Fruit fly (Drosophila melanogaster) whole organism, embryonic: Measurements from ENCODE around the gene mon2.

Experiments used
- CG10366 ChIP-seq: fragments of 200-800 bp; sonication (Bioruptor generic); IDR thresholded peaks from 2 replicates; pipeline ENCODE4 v1.3.6; 2022; ENCODE audit warnings: missing biosample characterization, missing genetic modification characterization
- CG10431 ChIP-seq: fragments of 200-800 bp; sonication (Bioruptor generic); optimal IDR thresholded peaks from 3 replicates; lab custom pipeline; 2018; ENCODE audit warnings: missing biosample characterization, mild to moderate bottlenecking, missing genetic modification characterization
- CG10565 ChIP-seq: fragments of 200-800 bp; sonication (Bioruptor generic); optimal IDR thresholded peaks from 3 replicates; lab custom pipeline; 2016; ENCODE audit warnings: missing biosample characterization, mild to moderate bottlenecking, missing genetic modification characterization
- CG13624 ChIP-seq: fragments of 200-800 bp; sonication (Bioruptor generic); optimal IDR thresholded peaks from 2 replicates; lab custom pipeline; 2016; ENCODE audit warnings: missing biosample characterization, missing genetic modification characterization
- CG14710 ChIP-seq: fragments of 200-800 bp; sonication (Bioruptor generic); optimal IDR thresholded peaks from 3 replicates; lab custom pipeline; 2019; ENCODE audit warnings: missing biosample characterization, mild to moderate bottlenecking, missing genetic modification characterization, moderate library complexity
- CG17361 ChIP-seq: fragments of 200-800 bp; sonication (Bioruptor generic); IDR thresholded peaks from 3 replicates; pipeline ENCODE4 v1.3.6; 2022; ENCODE audit warnings: missing biosample characterization, missing genetic modification characterization
- CG18619 ChIP-seq: fragments of 200-800 bp; sonication (Bioruptor generic); optimal IDR thresholded peaks from 3 replicates; lab custom pipeline; 2017; ENCODE audit warnings: missing biosample characterization, mild to moderate bottlenecking, missing genetic modification characterization
- CG2116 ChIP-seq: fragments of 200-800 bp; sonication (Bioruptor generic); optimal IDR thresholded peaks from 3 replicates; lab custom pipeline; 2018; ENCODE audit warnings: missing biosample characterization, mild to moderate bottlenecking, missing genetic modification characterization
- CG2712 ChIP-seq: fragments of 200-800 bp; optimal IDR thresholded peaks from 3 replicates; lab custom pipeline; 2019; ENCODE audit warnings: missing biosample characterization, mild to moderate bottlenecking, missing genetic modification characterization, moderate library complexity
- CG7963 ChIP-seq: fragments of 200-800 bp; sonication (Bioruptor generic); IDR thresholded peaks from 3 replicates; pipeline ENCODE4 v1.3.6; 2022; ENCODE audit warnings: missing biosample characterization, missing genetic modification characterization; ENCODE audit not compliant: partially characterized antibody
- CrebB ChIP-seq: fragments of 200-800 bp; sonication (Bioruptor generic); optimal IDR thresholded peaks from 3 replicates; lab custom pipeline; 2018; ENCODE audit warnings: missing biosample characterization, mild to moderate bottlenecking, missing genetic modification characterization
- D19B ChIP-seq: fragments of 200-800 bp; sonication (Bioruptor generic); optimal IDR thresholded peaks from 2 replicates; lab custom pipeline; 2017; ENCODE audit warnings: missing biosample characterization, mild to moderate bottlenecking, missing genetic modification characterization
- Doc2 ChIP-seq: fragments of 200-800 bp; sonication (Bioruptor generic); IDR thresholded peaks from 2 replicates; pipeline ENCODE4 v1.3.6; 2022; ENCODE audit warnings: missing biosample characterization, missing genetic modification characterization
- Gug ChIP-seq: fragments of 200-800 bp; sonication (Bioruptor generic); IDR thresholded peaks from 4 replicates; pipeline ENCODE4 v1.3.6; 2022; ENCODE audit warnings: missing biosample characterization, missing genetic modification characterization
- HHEX ChIP-seq: fragments of 200-800 bp; sonication (Bioruptor generic); optimal IDR thresholded peaks from 3 replicates; lab custom pipeline; 2017; ENCODE audit warnings: missing biosample characterization, mild to moderate bottlenecking, missing genetic modification characterization, missing genetic modification reagents
- Hand ChIP-seq: fragments of 200-800 bp; sonication (Bioruptor generic); optimal IDR thresholded peaks from 2 replicates; lab custom pipeline; 2017; ENCODE audit warnings: mild to moderate bottlenecking, missing biosample characterization, missing genetic modification reagents, missing genetic modification characterization
- Hmr ChIP-seq: fragments of 200-800 bp; sonication (Bioruptor generic); optimal IDR thresholded peaks from 3 replicates; lab custom pipeline; 2017; ENCODE audit warnings: mild to moderate bottlenecking, missing biosample characterization, missing genetic modification reagents, missing genetic modification characterization
- MESR4 ChIP-seq: fragments of 200-800 bp; sonication (Bioruptor generic); optimal IDR thresholded peaks from 2 replicates; lab custom pipeline; 2018; ENCODE audit warnings: missing biosample characterization, mild to moderate bottlenecking, missing genetic modification characterization, moderate library complexity
- Mad ChIP-seq: fragments of 200-800 bp; sonication (Bioruptor generic); optimal IDR thresholded peaks from 2 replicates; lab custom pipeline; 2016; ENCODE audit warnings: missing biosample characterization, missing genetic modification characterization
- Sox102F ChIP-seq: fragments of 200-800 bp; sonication (Bioruptor generic); optimal IDR thresholded peaks from 2 replicates; lab custom pipeline; 2018; ENCODE audit warnings: missing biosample characterization, mild to moderate bottlenecking, missing genetic modification characterization, moderate library complexity
- Stat92E ChIP-seq, 3 experiments: fragments of >200 bp in 2 of 3; fragments of 200-800 bp in 1 of 3; sonication (Bioruptor generic) in 1 of 3; optimal IDR thresholded peaks; 2 replicates each; lab custom pipeline; 2017 to 2019; ENCODE audit warnings: missing biosample characterization in 3 of 3, missing genetic modification characterization in 3 of 3, mild to moderate bottlenecking in 1 of 3, moderate library complexity in 1 of 3
- Usf ChIP-seq: fragments of 200-800 bp; sonication (Bioruptor generic); optimal IDR thresholded peaks from 2 replicates; lab custom pipeline; 2017; ENCODE audit warnings: missing genotype, missing biosample characterization, missing genetic modification characterization
- Xrp1 ChIP-seq: fragments of 200-800 bp; sonication (Bioruptor generic); IDR thresholded peaks from 2 replicates; pipeline ENCODE4 v1.3.6; 2022; ENCODE audit warnings: missing biosample characterization, missing genetic modification characterization
- al ChIP-seq: fragments of 200-800 bp; sonication (Bioruptor generic); IDR thresholded peaks from 2 replicates; pipeline ENCODE4 v1.3.6; 2022; ENCODE audit warnings: missing biosample characterization, missing genetic modification characterization
- ara ChIP-seq: fragments of 200-800 bp; sonication (Bioruptor generic); IDR thresholded peaks from 2 replicates; pipeline ENCODE4 v1.3.6; 2022; ENCODE audit warnings: missing biosample characterization, missing genetic modification characterization
- cato ChIP-seq: fragments of 200-800 bp; sonication (Bioruptor generic); optimal IDR thresholded peaks from 2 replicates; lab custom pipeline; 2016; ENCODE audit warnings: missing biosample characterization, missing genetic modification characterization, borderline replicate concordance
- ci ChIP-seq: fragments of 200-800 bp; sonication (Bioruptor generic); IDR thresholded peaks from 3 replicates; pipeline ENCODE4 v1.3.6; 2022; ENCODE audit warnings: missing biosample characterization, missing genetic modification characterization
- dmrt11E ChIP-seq: fragments of 200-800 bp; sonication (Bioruptor generic); optimal IDR thresholded peaks from 3 replicates; lab custom pipeline; 2018; ENCODE audit warnings: missing biosample characterization, mild to moderate bottlenecking, missing genetic modification characterization, moderate library complexity
- dysf ChIP-seq: fragments of 200-800 bp; sonication (Bioruptor generic); IDR thresholded peaks from 3 replicates; pipeline ENCODE4 v1.3.6; 2022; ENCODE audit warnings: missing biosample characterization, missing genetic modification characterization
- esg ChIP-seq: fragments of 200-800 bp; sonication (Bioruptor generic); conservative IDR thresholded peaks from 2 replicates; pipeline ENCODE4 v1.3.6; 2022; ENCODE audit warnings: missing biosample characterization, missing genetic modification characterization
- ewg ChIP-seq: fragments of 200-800 bp; sonication (Bioruptor generic); optimal IDR thresholded peaks from 3 replicates; lab custom pipeline; 2017; ENCODE audit warnings: mild to moderate bottlenecking, missing biosample characterization, missing genetic modification reagents, missing genetic modification characterization
- grn ChIP-seq: fragments of 200-800 bp; sonication (Bioruptor generic); optimal IDR thresholded peaks from 3 replicates; lab custom pipeline; 2017; ENCODE audit warnings: missing biosample characterization, missing genetic modification characterization
- ham ChIP-seq: fragments of 200-800 bp; sonication (Bioruptor generic); IDR thresholded peaks from 2 replicates; pipeline ENCODE4 v1.3.6; 2022; ENCODE audit warnings: missing biosample characterization, missing genetic modification characterization
- kay ChIP-seq: fragments of 200-800 bp; sonication (Bioruptor generic); optimal IDR thresholded peaks from 2 replicates; lab custom pipeline; 2016; ENCODE audit warnings: missing biosample characterization, missing genetic modification characterization
- lab ChIP-seq: fragments of 200-800 bp; sonication (Bioruptor generic); optimal IDR thresholded peaks from 3 replicates; lab custom pipeline; 2017; ENCODE audit warnings: missing biosample characterization, missing genetic modification characterization, mild to moderate bottlenecking, moderate library complexity, missing genetic modification reagents
- lbe ChIP-seq: fragments of 200-800 bp; sonication (Bioruptor generic); optimal IDR thresholded peaks from 2 replicates; lab custom pipeline; 2016; ENCODE audit warnings: missing biosample characterization, mild to moderate bottlenecking, missing genetic modification characterization
- luna ChIP-seq: fragments of 200-800 bp; sonication (Bioruptor generic); optimal IDR thresholded peaks from 2 replicates; lab custom pipeline; 2016; ENCODE audit warnings: missing biosample characterization, missing genetic modification characterization
- maf-S ChIP-seq: fragments of 200-800 bp; sonication (Bioruptor generic); optimal IDR thresholded peaks from 2 replicates; lab custom pipeline; 2016; ENCODE audit warnings: missing biosample characterization, missing genetic modification characterization
- nmo ChIP-seq: fragments of 200-800 bp; sonication (Bioruptor generic); optimal IDR thresholded peaks from 2 replicates; lab custom pipeline; 2018; ENCODE audit warnings: missing biosample characterization, mild to moderate bottlenecking, missing genetic modification characterization, moderate library complexity
- odd ChIP-seq: fragments of 200-800 bp; sonication (Bioruptor generic); optimal IDR thresholded peaks from 2 replicates; lab custom pipeline; 2017; ENCODE audit warnings: missing biosample characterization, mild to moderate bottlenecking, missing genetic modification characterization
- pnt ChIP-seq: fragments of 200-800 bp; sonication (Bioruptor generic); optimal IDR thresholded peaks from 3 replicates; lab custom pipeline; 2016; ENCODE audit warnings: missing biosample characterization, missing genetic modification characterization
- psq ChIP-seq: fragments of 200-800 bp; sonication (Bioruptor generic); optimal IDR thresholded peaks from 2 replicates; lab custom pipeline; 2017; ENCODE audit warnings: missing biosample characterization, missing genetic modification characterization
- ranshi ChIP-seq: fragments of 200-800 bp; sonication (Bioruptor generic); IDR thresholded peaks from 2 replicates; pipeline ENCODE4 v1.3.6; 2022; ENCODE audit warnings: missing biosample characterization, missing genetic modification characterization
- slou ChIP-seq: fragments of 200-800 bp; sonication (Bioruptor generic); optimal IDR thresholded peaks from 3 replicates; lab custom pipeline; 2016; ENCODE audit warnings: missing biosample characterization, missing genetic modification characterization
- tap ChIP-seq: fragments of 200-800 bp; optimal IDR thresholded peaks from 3 replicates; lab custom pipeline; 2019; ENCODE audit warnings: missing biosample characterization, mild to moderate bottlenecking, missing genetic modification characterization, moderate library complexity
- tgo ChIP-seq: fragments of 200-800 bp; sonication (Bioruptor generic); IDR thresholded peaks from 3 replicates; pipeline ENCODE4 v1.3.6; 2022; ENCODE audit warnings: missing biosample characterization, missing genetic modification characterization
- tin ChIP-seq: fragments of 200-800 bp; sonication (Bioruptor generic); optimal IDR thresholded peaks from 3 replicates; lab custom pipeline; 2016; ENCODE audit warnings: missing biosample characterization, missing genetic modification characterization
- tup ChIP-seq: fragments of 200-800 bp; sonication (Bioruptor generic); optimal IDR thresholded peaks from 2 replicates; lab custom pipeline; 2016; ENCODE audit warnings: missing biosample characterization, mild to moderate bottlenecking, missing genetic modification characterization, moderate library complexity
- wek ChIP-seq: fragments of 200-800 bp; sonication (Bioruptor generic); optimal IDR thresholded peaks from 3 replicates; lab custom pipeline; 2018; ENCODE audit warnings: missing biosample characterization, mild to moderate bottlenecking, missing genetic modification characterization, moderate library complexity

Gene mon2

DNA sequence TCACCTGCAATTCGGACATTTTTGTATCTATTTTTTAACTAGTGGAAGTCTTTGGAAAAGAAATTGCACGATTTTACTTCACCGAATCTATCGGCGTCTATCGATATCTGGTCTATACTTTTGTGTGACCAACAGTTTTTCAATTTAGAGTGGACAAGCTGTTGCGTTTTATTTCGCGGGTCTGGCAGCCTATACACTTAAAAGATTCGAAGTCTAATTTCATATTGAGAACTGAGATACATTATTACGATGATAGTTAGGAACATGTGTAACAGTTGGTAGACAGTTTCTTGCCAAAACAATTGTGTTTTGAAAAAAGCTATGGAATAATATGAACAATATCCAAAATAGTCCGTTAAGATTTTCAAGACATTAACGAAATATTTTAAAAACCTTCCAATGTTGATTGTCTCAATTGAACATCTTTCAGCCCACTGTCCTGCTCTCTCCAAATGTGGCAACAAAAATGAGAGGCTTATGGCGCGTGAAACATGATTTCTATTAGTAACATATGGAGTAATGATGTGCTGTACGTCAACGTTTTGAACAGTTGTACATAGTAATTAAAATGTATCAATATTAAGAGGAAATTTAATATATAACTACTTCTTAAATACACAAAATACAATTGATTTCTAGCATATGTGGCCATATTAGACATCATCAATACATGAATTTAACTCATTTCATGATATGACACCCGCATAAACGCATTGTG lies 38.7 kb upstream of the mon2 start, which contains the start of gene Acbp1 (continued):
- TF ChIP-seq tap (tag; lab: Kevin White, UChicago) (peak; percentile 99), MESR4 (GFP tag; lab: Kevin White, UChicago) (peak; percentile 58), Gug (GFP tag; lab: Robert Waterston, UW) (peak; percentile 84), CG10565 (GFP tag; lab: Kevin White, UChicago) (peak; percentile 81), Mad (GFP tag; lab: Kevin White, UChicago) (peak; percentile 91), dmrt11E (tag; lab: Kevin White, UChicago) (peak; percentile 98), tup (GFP tag; lab: Kevin White, UChicago) (peak; percentile 79), CG10431 (GFP tag; lab: Kevin White, UChicago) (peak; percentile 94), CG2116 (GFP tag; lab: Kevin White, UChicago) (peak; percentile 82), ewg (GFP tag; lab: Kevin White, UChicago) (peak; percentile 88), CG17361 (peak; percentile 96), CG14710 (tag; lab: Kevin White, UChicago) (peak; percentile 98), tgo (GFP tag; lab: Robert Waterston, UW) (peak; percentile 90), Hmr (GFP tag; lab: Kevin White, UChicago) (peak; percentile 98), maf-S (GFP tag; lab: Kevin White, UChicago) (peak; percentile 95), ranshi (GFP tag; lab: Robert Waterston, UW) (peak; percentile 86), slou (peak; percentile 74), lbe (GFP tag; lab: Kevin White, UChicago) (peak; percentile 95), tin (GFP tag; lab: Kevin White, UChicago) (peak; percentile 91), dysf (GFP tag; lab: Robert Waterston, UW) (peak; percentile 95), grn (GFP tag; lab: Kevin White, UChicago) (peak; percentile 67), CrebB (tag; lab: Kevin White, UChicago) (peak; percentile 98), ham (GFP tag; lab: Robert Waterston, UW) (peak; percentile 50; the same call in 1 of the 2 replicates), Usf (GFP tag; lab: Kevin White, UChicago) (peak; percentile 86), odd (peak; percentile 99), pnt (GFP tag; lab: Kevin White, UChicago) (peak; percentile 95), lab (GFP tag; lab: Kevin White, UChicago) (peak; percentile 99), Doc2 (GFP tag; lab: Robert Waterston, UW) (no peak), Hand (GFP tag; lab: Kevin White, UChicago) (peak; percentile 99), CG18619 (GFP tag; lab: Kevin White, UChicago) (peak; percentile 96), esg (GFP tag; lab: Robert Waterston, UW) (peak; percentile 88), nmo (peak; percentile 96), ara (GFP tag; lab: Robert Waterston, UW) (peak; percentile 87; the same call in 1 of the 2 replicates), D19B (peak; percentile 82), CG7963 (GFP tag; lab: Robert Waterston, UW) (peak; percentile 68; the same call in 2 of the 3 replicates), luna (GFP tag; lab: Kevin White, UChicago) (peak; percentile 90), HHEX (peak; percentile 98), ci (GFP tag; lab: Robert Waterston, UW) (peak; percentile 95), al (GFP tag; lab: Robert Waterston, UW) (peak; percentile 87), Xrp1 (GFP tag; lab: Robert Waterston, UW) (peak; percentile 93), kay (GFP tag; lab: Kevin White, UChicago) (peak; percentile 83), CG10366 (GFP tag; lab: Robert Waterston, UW) (peak; percentile 78), cato (GFP tag; lab: Kevin White, UChicago) (peak; percentile 86), wek (peak; percentile 91), Sox102F (GFP tag; lab: Kevin White, UChicago) (peak; percentile 95), CG13624 (peak; percentile 97), psq (GFP tag; lab: Kevin White, UChicago) (peak; percentile 64), CG2712 (tag; lab: Kevin White, UChicago) (peak; percentile 99), Stat92E (GFP tag; optimal IDR thresholded peaks at IDR 0.05; lab: Kevin White, UChicago) (peak in 1 of 3 experiments; percentile 97)
